Fruit fly (Drosophila melanogaster) whole organism, embryonic: ENCODE measurements around the gene Cdc14.

Experiments used
- ATbp ChIP-seq: fragments of 200-800 bp; sonication (Bioruptor generic); optimal IDR thresholded peaks from 2 replicates; lab custom pipeline; 2017; ENCODE audit warnings: missing biosample characterization, mild to moderate bottlenecking, missing genetic modification characterization, missing genetic modification reagents
- Aef1 ChIP-seq: fragments of 200-800 bp; sonication (Bioruptor generic); IDR thresholded peaks from 3 replicates; pipeline ENCODE4 v1.3.6; 2022; ENCODE audit warnings: missing biosample characterization, missing genetic modification characterization
- Atf3 ChIP-seq: fragments of 200-800 bp; sonication (Bioruptor generic); optimal IDR thresholded peaks from 3 replicates; lab custom pipeline; 2016; ENCODE audit warnings: missing biosample characterization, missing genetic modification characterization
- CG11560 ChIP-seq: fragments of 200-800 bp; sonication (Bioruptor generic); IDR thresholded peaks from 3 replicates; pipeline ENCODE4 v1.3.6; 2022; ENCODE audit warnings: missing biosample characterization, missing genetic modification characterization
- CG13894 ChIP-seq: fragments of 200-800 bp; sonication (Bioruptor generic); optimal IDR thresholded peaks from 3 replicates; lab custom pipeline; 2018; ENCODE audit warnings: missing biosample characterization, mild to moderate bottlenecking, missing genetic modification characterization, moderate library complexity
- CG14050 ChIP-seq: fragments of 200-800 bp; sonication (Bioruptor generic); IDR thresholded peaks from 3 replicates; pipeline ENCODE4 v1.3.6; 2022; ENCODE audit warnings: missing biosample characterization, missing genetic modification characterization
- CG15269 ChIP-seq: fragments of 200-800 bp; sonication (Bioruptor generic); optimal IDR thresholded peaks from 2 replicates; lab custom pipeline; 2018; ENCODE audit warnings: missing biosample characterization, mild to moderate bottlenecking, missing genetic modification characterization, moderate library complexity
- CG16863 ChIP-seq: fragments of 200-800 bp; sonication (Bioruptor generic); optimal IDR thresholded peaks from 3 replicates; lab custom pipeline; 2016; ENCODE audit warnings: missing biosample characterization, missing genetic modification characterization
- CG17186 ChIP-seq: fragments of 200-800 bp; sonication (Bioruptor generic); optimal IDR thresholded peaks from 3 replicates; lab custom pipeline; 2017; ENCODE audit warnings: missing biosample characterization, missing genetic modification reagents, missing genetic modification characterization
- CG18764 ChIP-seq: fragments of 200-800 bp; sonication (Bioruptor generic); optimal IDR thresholded peaks from 3 replicates; lab custom pipeline; 2016; ENCODE audit warnings: missing biosample characterization, missing genetic modification characterization
- CG31224 ChIP-seq: fragments of 200-800 bp; sonication (Bioruptor generic); IDR thresholded peaks from 2 replicates; pipeline ENCODE4 v1.3.6; 2022; ENCODE audit warnings: missing biosample characterization, missing genetic modification characterization
- CG32532 ChIP-seq: fragments of 200-800 bp; sonication (Bioruptor generic); IDR thresholded peaks from 2 replicates; pipeline ENCODE4 v1.3.6; 2022; ENCODE audit warnings: missing biosample characterization, missing genetic modification characterization
- CG4404 ChIP-seq: fragments of 200-800 bp; sonication (Bioruptor generic); IDR thresholded peaks from 2 replicates; pipeline ENCODE4 v1.3.6; 2022; ENCODE audit warnings: missing biosample characterization, missing genetic modification characterization
- CG6175 ChIP-seq: fragments of 200-800 bp; sonication (Bioruptor generic); IDR thresholded peaks from 3 replicates; pipeline ENCODE4 v1.3.6; 2022; ENCODE audit warnings: missing biosample characterization, missing genetic modification characterization
- CG7928 ChIP-seq: fragments of 200-800 bp; sonication (Bioruptor generic); optimal IDR thresholded peaks from 2 replicates; lab custom pipeline; 2017; ENCODE audit warnings: missing biosample characterization, mild to moderate bottlenecking, missing genetic modification characterization
- CG7987 ChIP-seq: fragments of 200-800 bp; sonication (Bioruptor generic); optimal IDR thresholded peaks from 2 replicates; lab custom pipeline; 2018; ENCODE audit warnings: missing biosample characterization, mild to moderate bottlenecking, missing genetic modification characterization, moderate library complexity
- CG8388 ChIP-seq: fragments of 200-800 bp; sonication (Bioruptor generic); optimal IDR thresholded peaks from 2 replicates; lab custom pipeline; 2019; ENCODE audit warnings: missing biosample characterization, mild to moderate bottlenecking, missing genetic modification characterization, moderate library complexity
- CG8944 ChIP-seq: fragments of 200-800 bp; sonication (Bioruptor generic); optimal IDR thresholded peaks from 3 replicates; lab custom pipeline; 2016; ENCODE audit warnings: missing biosample characterization, missing genetic modification characterization
- CG9876 ChIP-seq: fragments of 200-800 bp; sonication (Bioruptor generic); optimal IDR thresholded peaks from 2 replicates; lab custom pipeline; 2016; ENCODE audit warnings: missing biosample characterization, missing genetic modification characterization
- CoRest ChIP-seq: fragments of 200-800 bp; sonication (Bioruptor generic); optimal IDR thresholded peaks from 3 replicates; lab custom pipeline; 2018; ENCODE audit warnings: missing biosample characterization, mild to moderate bottlenecking, missing genetic modification characterization, moderate library complexity
- Dip3 ChIP-seq: fragments of 200-800 bp; sonication (Bioruptor generic); optimal IDR thresholded peaks from 3 replicates; lab custom pipeline; 2016; ENCODE audit warnings: missing biosample characterization, missing genetic modification characterization
- E2f2 ChIP-seq: fragments of 200-800 bp; sonication (Bioruptor generic); IDR thresholded peaks from 2 replicates; pipeline ENCODE4 v1.3.6; 2022; ENCODE audit warnings: missing biosample characterization, missing genetic modification characterization
- HLH3B ChIP-seq: fragments of 200-800 bp; sonication (Bioruptor generic); IDR thresholded peaks from 2 replicates; pipeline ENCODE4 v1.3.6; 2022; ENCODE audit warnings: missing biosample characterization, missing genetic modification characterization
- Lpt ChIP-seq: fragments of >200 bp; optimal IDR thresholded peaks from 2 replicates; lab custom pipeline; 2018; ENCODE audit warnings: missing biosample characterization, missing genetic modification characterization
- Meics ChIP-seq: fragments of 200-800 bp; sonication (Bioruptor generic); optimal IDR thresholded peaks from 2 replicates; lab custom pipeline; 2017; ENCODE audit warnings: missing biosample characterization, mild to moderate bottlenecking, missing genetic modification characterization
- Rfx ChIP-seq: fragments of 200-800 bp; sonication (Bioruptor generic); IDR thresholded peaks from 2 replicates; pipeline ENCODE4 v1.3.6; 2022; ENCODE audit warnings: missing biosample characterization, missing genetic modification characterization
- Sox100B ChIP-seq: fragments of 200-800 bp; sonication (Bioruptor generic); optimal IDR thresholded peaks from 3 replicates; lab custom pipeline; 2018; ENCODE audit warnings: missing biosample characterization, mild to moderate bottlenecking, missing genetic modification characterization
- Xrp1 ChIP-seq: fragments of 200-800 bp; sonication (Bioruptor generic); IDR thresholded peaks from 2 replicates; pipeline ENCODE4 v1.3.6; 2022; ENCODE audit warnings: missing biosample characterization, missing genetic modification characterization
- ap ChIP-seq: fragments of 200-800 bp; sonication (Bioruptor generic); IDR thresholded peaks from 2 replicates; pipeline ENCODE4 v1.3.6; 2022; ENCODE audit warnings: missing biosample characterization, missing genetic modification characterization
- cg ChIP-seq: fragments of 200-800 bp; sonication (Bioruptor generic); optimal IDR thresholded peaks from 3 replicates; lab custom pipeline; 2019; ENCODE audit warnings: missing biosample characterization, mild to moderate bottlenecking, missing genetic modification characterization, moderate library complexity
- chif ChIP-seq, 2 experiments: fragments of 200-800 bp; sonication (Bioruptor generic); optimal IDR thresholded peaks; 3 replicates each; lab custom pipeline; 2016; ENCODE audit warnings: missing biosample characterization in 2 of 2, missing genetic modification characterization in 2 of 2
- cwo ChIP-seq: fragments of 200-800 bp; sonication (Bioruptor generic); optimal IDR thresholded peaks from 3 replicates; lab custom pipeline; 2017; ENCODE audit warnings: missing biosample characterization, missing genetic modification characterization, mild to moderate bottlenecking, moderate library complexity, missing genetic modification reagents
- da ChIP-seq: fragments of 200-800 bp; sonication (Bioruptor generic); optimal IDR thresholded peaks from 2 replicates; lab custom pipeline; 2016; ENCODE audit warnings: missing biosample characterization, missing genetic modification characterization
- danr ChIP-seq: fragments of 200-800 bp; sonication (Bioruptor generic); IDR thresholded peaks from 2 replicates; pipeline ENCODE4 v1.3.6; 2022; ENCODE audit warnings: missing biosample characterization, missing genetic modification characterization
- fd3F ChIP-seq: fragments of 200-800 bp; sonication (Bioruptor generic); optimal IDR thresholded peaks from 2 replicates; lab custom pipeline; 2018; ENCODE audit warnings: missing biosample characterization, mild to moderate bottlenecking, missing genetic modification characterization, moderate library complexity
- fru ChIP-seq: fragments of >200 bp; optimal IDR thresholded peaks from 2 replicates; lab custom pipeline; 2017
- gcm2 ChIP-seq: fragments of 200-800 bp; sonication (Bioruptor generic); optimal IDR thresholded peaks from 2 replicates; lab custom pipeline; 2016; ENCODE audit warnings: missing biosample characterization, missing genetic modification characterization
- gt ChIP-seq: fragments of 200-800 bp; sonication (Bioruptor generic); IDR thresholded peaks from 2 replicates; pipeline ENCODE4 v1.3.6; 2022; ENCODE audit warnings: missing biosample characterization, missing genetic modification characterization
- her ChIP-seq: fragments of 200-800 bp; sonication (Bioruptor generic); optimal IDR thresholded peaks from 2 replicates; lab custom pipeline; 2016; ENCODE audit warnings: missing biosample characterization, missing genetic modification characterization
- insv ChIP-seq, 2 experiments: fragments of 200-800 bp; sonication (Bioruptor generic); optimal IDR thresholded peaks; 3 replicates each; lab custom pipeline; 2016 to 2018; ENCODE audit warnings: missing biosample characterization in 2 of 2, missing genetic modification characterization in 2 of 2
- knrl ChIP-seq: fragments of 200-800 bp; sonication (Bioruptor generic); IDR thresholded peaks from 3 replicates; pipeline ENCODE4 v1.3.6; 2022; ENCODE audit warnings: missing biosample characterization, missing genetic modification characterization; ENCODE audit not compliant: partially characterized antibody
- mirr ChIP-seq: fragments of 200-800 bp; sonication (Bioruptor generic); optimal IDR thresholded peaks from 3 replicates; lab custom pipeline; 2018; ENCODE audit warnings: missing biosample characterization, mild to moderate bottlenecking, missing genetic modification characterization
- nerfin-1 ChIP-seq: fragments of 200-800 bp; sonication (Bioruptor generic); optimal IDR thresholded peaks from 3 replicates; lab custom pipeline; 2019; ENCODE audit warnings: missing biosample characterization, mild to moderate bottlenecking, missing genetic modification characterization, moderate library complexity
- odd ChIP-seq: fragments of 200-800 bp; sonication (Bioruptor generic); optimal IDR thresholded peaks from 2 replicates; lab custom pipeline; 2017; ENCODE audit warnings: missing biosample characterization, mild to moderate bottlenecking, missing genetic modification characterization
- pho ChIP-seq: fragments of 200-800 bp; sonication (Bioruptor generic); optimal IDR thresholded peaks from 2 replicates; lab custom pipeline; 2016; ENCODE audit warnings: missing biosample characterization, missing genetic modification characterization
- ro ChIP-seq: fragments of 200-800 bp; sonication (Bioruptor generic); IDR thresholded peaks from 2 replicates; pipeline ENCODE4 v1.3.6; 2022; ENCODE audit warnings: missing biosample characterization, missing genetic modification characterization
- row ChIP-seq: fragments of 200-800 bp; sonication (Bioruptor generic); IDR thresholded peaks from 3 replicates; pipeline ENCODE4 v1.3.6; 2022; ENCODE audit warnings: missing biosample characterization, missing genetic modification characterization
- sisA ChIP-seq: fragments of 200-800 bp; sonication (Bioruptor generic); IDR thresholded peaks from 2 replicates; pipeline ENCODE4 v1.3.6; 2022; ENCODE audit warnings: missing biosample characterization, missing genetic modification characterization
- slou ChIP-seq: fragments of 200-800 bp; sonication (Bioruptor generic); optimal IDR thresholded peaks from 3 replicates; lab custom pipeline; 2016; ENCODE audit warnings: missing biosample characterization, missing genetic modification characterization
- stwl ChIP-seq: fragments of 200-800 bp; sonication (Bioruptor generic); optimal IDR thresholded peaks from 3 replicates; lab custom pipeline; 2018; ENCODE audit warnings: missing biosample characterization, mild to moderate bottlenecking, missing genetic modification characterization, moderate library complexity
- vnd ChIP-seq: fragments of 200-800 bp; sonication (Bioruptor generic); IDR thresholded peaks from 3 replicates; pipeline ENCODE4 v1.3.6; 2022; ENCODE audit warnings: missing biosample characterization, missing genetic modification characterization; ENCODE audit not compliant: partially characterized antibody
- wdn ChIP-seq: fragments of 200-800 bp; sonication (Bioruptor generic); IDR thresholded peaks from 2 replicates; pipeline ENCODE4 v1.3.6; 2022; ENCODE audit warnings: missing biosample characterization, missing genetic modification characterization

Cdc14 gene

DNA sequence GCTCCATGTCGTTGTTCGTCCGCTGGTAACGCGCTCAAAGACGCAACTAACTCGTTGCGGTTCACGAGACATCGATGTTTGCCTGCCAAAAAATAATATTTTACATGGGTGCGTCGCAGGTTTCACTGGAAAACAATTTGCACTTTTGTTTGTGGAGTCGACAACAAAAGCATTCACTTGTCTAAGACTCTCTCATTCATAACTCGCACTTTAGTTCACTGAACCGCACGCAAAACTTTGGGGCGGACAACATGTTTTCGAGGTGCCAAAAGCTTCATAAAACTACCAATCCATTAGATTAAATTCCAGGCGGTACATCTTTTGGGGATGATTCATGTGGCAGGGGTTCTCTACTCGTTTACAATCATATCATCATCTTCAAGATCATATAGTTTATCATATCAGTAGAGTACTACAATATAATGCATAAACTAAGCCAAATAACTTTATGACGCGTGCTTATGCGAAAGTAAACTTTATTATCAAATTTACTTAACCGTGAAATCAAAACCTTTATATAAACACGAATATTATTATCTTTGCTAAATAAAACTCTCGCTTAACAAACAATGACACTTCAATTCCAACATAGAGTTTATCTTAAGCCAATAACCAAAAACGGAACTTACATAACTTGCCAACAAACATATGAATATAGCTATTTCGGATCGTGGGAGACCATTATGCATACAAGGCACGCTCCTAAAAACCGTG, 32.4 kb downstream of the Cdc14 start, which contains the start of gene CG7179 (continued):
- TF ChIP-seq CG11560 (tag; lab: Robert Waterston, UW), result no peak
- TF ChIP-seq CG4404 (GFP tag; lab: Robert Waterston, UW), result no peak
- TF ChIP-seq Sox100B, result peak; percentile 5
- TF ChIP-seq gcm2 (GFP tag; lab: Kevin White, UChicago), result no peak
- no peak for TF ChIP-seq mirr
- TF ChIP-seq nerfin-1 (tag; lab: Kevin White, UChicago), result no peak
- TF ChIP-seq sisA (GFP tag; lab: Robert Waterston, UW), result no peak
- no peak for TF ChIP-seq CG8944 (GFP tag; lab: Kevin White, UChicago)
- TF ChIP-seq wdn, result no peak
- TF ChIP-seq CG8388 (GFP tag; lab: Kevin White, UChicago), result no peak
- peak; percentile 21 for TF ChIP-seq CoRest (tag; lab: Kevin White, UChicago)
- TF ChIP-seq CG14050, result no peak
- TF ChIP-seq CG15269 (tag; lab: Kevin White, UChicago), result no peak
- no peak for TF ChIP-seq gt
- TF ChIP-seq Aef1, result no peak
- no peak for TF ChIP-seq Lpt (GFP tag; lab: Kevin White, UChicago)
- peak; percentile 51 for TF ChIP-seq Meics
- TF ChIP-seq cg, result no peak
- no peak for TF ChIP-seq row (GFP tag; lab: Robert Waterston, UW)
- TF ChIP-seq knrl (GFP tag; lab: Robert Waterston, UW), result no peak
- TF ChIP-seq ro, result no peak
- TF ChIP-seq Xrp1, result no peak
- peak; percentile 43 for TF ChIP-seq CG13894 (tag; lab: Kevin White, UChicago)
- peak; percentile 38 for TF ChIP-seq ATbp (GFP tag; lab: Kevin White, UChicago)
- no peak for TF ChIP-seq Dip3 (GFP tag; lab: Kevin White, UChicago)
- no peak for TF ChIP-seq insv (GFP tag; optimal IDR thresholded peaks at IDR 0.05; lab: Kevin White, UChicago)
- TF ChIP-seq ap, result no peak
- TF ChIP-seq HLH3B (GFP tag; lab: Robert Waterston, UW), result no peak
- no peak for TF ChIP-seq stwl (tag; lab: Kevin White, UChicago)
- TF ChIP-seq fd3F (GFP tag; lab: Kevin White, UChicago), result peak; percentile 18
- no peak for TF ChIP-seq her
- no peak for TF ChIP-seq CG7987 (GFP tag; lab: Kevin White, UChicago)
- no peak for TF ChIP-seq CG31224 (GFP tag; lab: Robert Waterston, UW)
- TF ChIP-seq CG6175 (GFP tag; lab: Robert Waterston, UW), result no peak
- TF ChIP-seq da (GFP tag; lab: Kevin White, UChicago), result no peak
- no peak for TF ChIP-seq CG16863 (GFP tag; lab: Kevin White, UChicago)
- TF ChIP-seq CG9876 (GFP tag; lab: Kevin White, UChicago), result no peak
- TF ChIP-seq danr, result no peak
- no peak for TF ChIP-seq Rfx
- no peak for TF ChIP-seq fru (lab: Kevin White, UChicago)
- TF ChIP-seq slou (GFP tag; lab: Kevin White, UChicago), result no peak
- peak; percentile 3 for TF ChIP-seq cwo (GFP tag; lab: Kevin White, UChicago)
- no peak for TF ChIP-seq vnd
- TF ChIP-seq E2f2 (GFP tag; lab: Robert Waterston, UW), result no peak
- TF ChIP-seq odd (GFP tag; lab: Kevin White, UChicago), result no peak
- TF ChIP-seq chif (GFP tag; optimal IDR thresholded peaks at IDR 0.05; lab: Kevin White, UChicago), result no peak
- no peak for TF ChIP-seq CG17186 (GFP tag; lab: Kevin White, UChicago)
- no peak for TF ChIP-seq CG32532 (GFP tag; lab: Robert Waterston, UW)
- TF ChIP-seq pho (GFP tag; lab: Kevin White, UChicago), result no peak
- TF ChIP-seq CG7928 (GFP tag; lab: Kevin White, UChicago), result no peak
- no peak for TF ChIP-seq CG18764
- no peak for TF ChIP-seq Atf3 (GFP tag; lab: Kevin White, UChicago)
